Fruit fly (Drosophila melanogaster) whole organism, wandering third instar larva: ENCODE data around the gene CG13101.

Experiments
- Abd-B ChIP-seq: fragments of >200 bp; optimal IDR thresholded peaks from 2 replicates; lab custom pipeline; 2017; ENCODE audit warnings: missing biosample characterization, missing genetic modification characterization
- CG32264 ChIP-seq: fragments of 200-800 bp; sonication (Bioruptor generic); optimal IDR thresholded peaks from 2 replicates; lab custom pipeline; 2016; ENCODE audit warnings: missing biosample characterization, missing genetic modification characterization
- CG9705 ChIP-seq: fragments of 200-800 bp; sonication (Bioruptor generic); optimal IDR thresholded peaks from 2 replicates; lab custom pipeline; 2018; ENCODE audit warnings: missing biosample characterization, mild to moderate bottlenecking, missing genetic modification characterization
- CrebA ChIP-seq: fragments of 200-800 bp; sonication (Bioruptor generic); optimal IDR thresholded peaks from 2 replicates; lab custom pipeline; 2016; ENCODE audit warnings: missing biosample characterization, mild to moderate bottlenecking, missing genetic modification characterization, borderline replicate concordance
- Dfd ChIP-seq: fragments of >200 bp; optimal IDR thresholded peaks from 2 replicates; lab custom pipeline; 2017; ENCODE audit warnings: missing biosample characterization, missing genetic modification characterization
- Dif ChIP-seq: fragments of 200-275, 200-300 bp; sonication (Bioruptor generic); optimal IDR thresholded peaks from 2 replicates; lab custom pipeline; 2018; ENCODE audit warnings: missing biosample characterization, missing genetic modification characterization; ENCODE audit not compliant: partially characterized antibody
- GATAd ChIP-seq: sonication (Bioruptor generic); optimal IDR thresholded peaks from 2 replicates; lab custom pipeline; 2016; ENCODE audit warnings: missing biosample characterization, missing genetic modification characterization
- HLH106 ChIP-seq: fragments of 200-800 bp; optimal IDR thresholded peaks from 3 replicates; lab custom pipeline; 2019; ENCODE audit warnings: missing biosample characterization, mild to moderate bottlenecking, missing genetic modification characterization, moderate library complexity
- Hnf4 ChIP-seq: fragments of 200-800 bp; sonication (Bioruptor generic); optimal IDR thresholded peaks from 2 replicates; lab custom pipeline; 2016; ENCODE audit warnings: missing biosample characterization, mild to moderate bottlenecking, missing genetic modification characterization
- Hr78 ChIP-seq: fragments of >200 bp; optimal IDR thresholded peaks from 2 replicates; lab custom pipeline; 2017; ENCODE audit warnings: missing biosample characterization, missing genetic modification characterization
- Hr83 ChIP-seq: fragments of 200-300 bp; sonication (Bioruptor generic); optimal IDR thresholded peaks from 2 replicates; lab custom pipeline; 2016; ENCODE audit warnings: missing biosample characterization, mild to moderate bottlenecking, missing genetic modification characterization, moderate library complexity; ENCODE audit not compliant: poor library complexity, severe bottlenecking
- Jra ChIP-seq: sonication (Bioruptor generic); optimal IDR thresholded peaks from 2 replicates; lab custom pipeline; 2016; ENCODE audit warnings: missing biosample characterization, missing genetic modification characterization
- Mio ChIP-seq: sonication (Bioruptor generic); optimal IDR thresholded peaks from 2 replicates; lab custom pipeline; 2016; ENCODE audit warnings: missing biosample characterization, missing genetic modification characterization
- Myc ChIP-seq: fragments of >200 bp; optimal IDR thresholded peaks from 2 replicates; lab custom pipeline; 2017
- N ChIP-seq: fragments of >200 bp; optimal IDR thresholded peaks from 2 replicates; lab custom pipeline; 2018; ENCODE audit warnings: missing biosample characterization, missing external identifiers, missing genetic modification characterization
- OdsH ChIP-seq: fragments of 200-800 bp; sonication (Bioruptor generic); optimal IDR thresholded peaks from 2 replicates; lab custom pipeline; 2016; ENCODE audit warnings: missing biosample characterization, mild to moderate bottlenecking, missing genetic modification characterization
- Rel ChIP-seq, 2 experiments: fragments of 200-800 bp; sonication (Bioruptor generic) in 1 of 2; optimal IDR thresholded peaks; 2 replicates in 1 of 2; 3 replicates in 1 of 2; lab custom pipeline; 2016 to 2019; ENCODE audit warnings: mild to moderate bottlenecking in 2 of 2, missing biosample characterization in 2 of 2, missing genetic modification characterization in 2 of 2, moderate library complexity in 1 of 2
- Sp1 ChIP-seq: fragments of 200-800 bp; sonication (Bioruptor generic); optimal IDR thresholded peaks from 3 replicates; lab custom pipeline; 2019; ENCODE audit warnings: missing biosample characterization, mild to moderate bottlenecking, missing genetic modification characterization, moderate library complexity
- Vsx2 ChIP-seq: fragments of 200-300, 225-300 bp; sonication (Bioruptor generic); optimal IDR thresholded peaks from 2 replicates; lab custom pipeline; 2018; ENCODE audit warnings: missing biosample characterization, missing genetic modification characterization; ENCODE audit not compliant: partially characterized antibody
- br ChIP-seq: fragments of 200-800 bp; sonication (Bioruptor generic); optimal IDR thresholded peaks from 2 replicates; lab custom pipeline; 2016; ENCODE audit warnings: missing biosample characterization, missing genetic modification characterization
- brk ChIP-seq: fragments of 200-800 bp; sonication (Bioruptor generic); optimal IDR thresholded peaks from 2 replicates; lab custom pipeline; 2016; ENCODE audit warnings: missing biosample characterization, mild to moderate bottlenecking, missing genetic modification characterization
- dl ChIP-seq, 2 experiments: fragments of 175-275, 200-275 bp in 1 of 2; fragments of 200-275 bp in 1 of 2; sonication (Bioruptor generic); optimal IDR thresholded peaks; lab custom pipeline; 2018; ENCODE audit warnings: mild to moderate bottlenecking in 2 of 2, missing biosample characterization in 2 of 2, missing genetic modification characterization in 2 of 2, moderate library complexity in 2 of 2; ENCODE audit not compliant: partially characterized antibody in 2 of 2, insufficient read depth in 1 of 2
- dmrt93B ChIP-seq: fragments of 200-800 bp; sonication (Bioruptor generic); optimal IDR thresholded peaks from 2 replicates; lab custom pipeline; 2018; ENCODE audit warnings: missing biosample characterization, mild to moderate bottlenecking, missing genetic modification characterization
- dsf ChIP-seq: sonication (Bioruptor generic); optimal IDR thresholded peaks from 2 replicates; lab custom pipeline; 2016; ENCODE audit warnings: missing biosample characterization, missing genetic modification characterization, borderline replicate concordance
- ey ChIP-seq: fragments of 200-800 bp; sonication (Bioruptor generic); optimal IDR thresholded peaks from 2 replicates; lab custom pipeline; 2016; ENCODE audit warnings: missing biosample characterization, missing genetic modification characterization
- foxo ChIP-seq, 2 experiments: fragments of 200-800 bp; sonication (Bioruptor generic); optimal IDR thresholded peaks; 2 replicates in 1 of 2; 3 replicates in 1 of 2; lab custom pipeline; 2016 to 2017; ENCODE audit warnings: missing biosample characterization in 2 of 2, missing genetic modification characterization in 2 of 2
- fru ChIP-seq: fragments of 200-800 bp; sonication (Bioruptor generic); optimal IDR thresholded peaks from 3 replicates; lab custom pipeline; 2016; ENCODE audit warnings: missing biosample characterization, mild to moderate bottlenecking, missing genetic modification characterization
- h ChIP-seq: fragments of 200-800 bp; sonication (Bioruptor generic); optimal IDR thresholded peaks from 3 replicates; lab custom pipeline; 2016; ENCODE audit warnings: missing biosample characterization, mild to moderate bottlenecking, missing genetic modification characterization
- jim ChIP-seq: fragments of 175-275, 200-325 bp; sonication (Bioruptor generic); optimal IDR thresholded peaks from 2 replicates; lab custom pipeline; 2016; ENCODE audit warnings: missing biosample characterization, mild to moderate bottlenecking, missing genetic modification characterization
- lola ChIP-seq: fragments of >200 bp; optimal IDR thresholded peaks from 2 replicates; lab custom pipeline; 2017; ENCODE audit warnings: missing biosample characterization, missing genetic modification characterization
- pan ChIP-seq: fragments of >200 bp; optimal IDR thresholded peaks from 2 replicates; lab custom pipeline; 2017
- psq ChIP-seq: fragments of 200-800 bp; sonication (Bioruptor generic); optimal IDR thresholded peaks from 3 replicates; lab custom pipeline; 2017; ENCODE audit warnings: missing biosample characterization, mild to moderate bottlenecking, missing genetic modification characterization, moderate library complexity
- rgr ChIP-seq: fragments of 200-800 bp; sonication (Bioruptor generic); optimal IDR thresholded peaks from 3 replicates; lab custom pipeline; 2016; ENCODE audit warnings: missing biosample characterization, mild to moderate bottlenecking, missing genetic modification characterization
- sage ChIP-seq: fragments of 200-800 bp; sonication (Bioruptor generic); optimal IDR thresholded peaks from 2 replicates; lab custom pipeline; 2016; ENCODE audit warnings: missing biosample characterization, mild to moderate bottlenecking, missing genetic modification characterization
- sv ChIP-seq: fragments of 200-800 bp; sonication (Bioruptor generic); optimal IDR thresholded peaks from 3 replicates; lab custom pipeline; 2016; ENCODE audit warnings: missing biosample characterization, missing genetic modification characterization
- tai ChIP-seq: sonication (Bioruptor generic); optimal IDR thresholded peaks from 2 replicates; lab custom pipeline; 2016; ENCODE audit warnings: missing biosample characterization, missing genetic modification characterization
- usp ChIP-seq: fragments of >200 bp; optimal IDR thresholded peaks from 2 replicates; lab custom pipeline; 2017; ENCODE audit warnings: missing biosample characterization, missing genetic modification characterization
- woc ChIP-seq: sonication (Bioruptor generic); optimal IDR thresholded peaks from 2 replicates; lab custom pipeline; 2016; ENCODE audit warnings: missing biosample characterization, mild to moderate bottlenecking, missing genetic modification characterization

The CG13101 gene

DNA sequence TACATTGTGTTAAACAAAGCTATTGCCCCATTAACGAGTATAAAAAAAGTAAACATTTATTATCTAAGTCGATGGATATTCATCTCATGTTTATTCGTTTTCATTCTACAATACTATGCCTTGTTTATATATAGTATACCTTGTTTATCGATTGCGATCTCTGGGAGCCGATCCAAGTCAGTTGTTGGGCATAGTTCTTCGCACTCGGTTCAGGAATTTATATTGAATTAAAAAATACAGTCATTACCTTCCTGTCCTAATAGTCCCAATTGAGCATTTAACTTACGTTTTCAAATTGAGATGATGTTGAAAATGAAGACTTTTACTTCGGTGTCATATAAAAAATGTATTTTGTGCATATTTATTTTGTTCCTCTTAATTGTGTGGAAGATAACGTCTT is 20.0 kb downstream of the CG13101 start, which contains the start of gene CG32984:
Gene CG32984 (plus strand): TSS at position 301 of the 400 bp plus-strand sequence.
- TF ChIP-seq woc (GFP tag; lab: Kevin White, UChicago) (no peak), Vsx2 (no peak), CrebA (GFP tag; lab: Kevin White, UChicago) (no peak)

DNA sequence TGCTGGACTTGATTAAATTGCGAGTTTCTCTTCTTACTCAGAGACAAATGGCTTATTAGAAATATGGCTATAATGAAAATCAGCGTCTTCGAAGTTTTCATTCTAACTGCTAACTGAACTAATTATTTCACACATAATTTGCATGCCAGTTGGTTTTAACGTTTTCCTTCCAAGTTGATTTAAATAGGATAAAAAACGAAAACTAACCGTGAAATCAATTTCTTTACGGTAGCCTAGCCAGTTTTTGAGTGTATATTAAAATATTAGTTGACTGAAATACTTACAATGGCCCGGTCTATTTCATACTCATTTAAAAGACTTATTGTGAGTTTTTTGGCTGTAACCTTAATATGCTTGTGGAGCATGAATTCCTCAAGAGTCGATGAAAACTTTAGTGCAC is 22.4 kb downstream of the CG13101 start, which contains the start of the genes CG9525 and CG32985:
Gene CG9525 (minus strand): TSS at position 101 of the 400 bp plus-strand sequence.
Gene CG32985 (plus strand): TSS at position 280 of the 400 bp plus-strand sequence.
- TF ChIP-seq ey (GFP tag; lab: Kevin White, UChicago): no peak
- no peak for TF ChIP-seq Jra
- no peak for TF ChIP-seq pan (lab: Kevin White, UChicago)
- TF ChIP-seq CG32264 (GFP tag; lab: Kevin White, UChicago): no peak
- TF ChIP-seq tai (GFP tag; lab: Kevin White, UChicago): no peak
- TF ChIP-seq usp: no peak

DNA sequence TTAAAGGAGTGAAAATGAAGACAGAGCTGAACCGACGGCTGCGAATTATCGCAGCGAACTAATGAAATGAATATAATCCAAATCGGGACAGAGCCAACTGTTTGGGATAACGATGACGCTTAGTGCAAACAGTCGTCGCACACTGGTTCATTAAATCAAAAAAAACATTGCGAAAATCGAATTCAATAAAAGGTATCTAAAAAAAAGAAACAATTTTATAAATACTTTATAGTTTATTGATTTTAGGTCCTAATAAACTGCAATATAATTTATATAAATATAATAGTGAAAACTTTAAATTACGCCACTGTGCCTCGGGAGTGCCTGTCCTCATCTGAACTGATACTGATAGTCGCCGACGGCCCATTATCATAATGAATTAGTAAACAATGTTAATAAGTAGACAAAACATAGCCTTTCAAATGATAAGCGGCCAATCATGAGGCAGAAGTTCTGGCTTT is 25.6 kb downstream of the CG13101 start, which contains the start of gene CG31886:
Gene CG31886 (minus strand): TSS at position 51 of the 461 bp plus-strand sequence.
- TF ChIP-seq rgr (GFP tag; lab: Kevin White, UChicago): no peak
- no peak for TF ChIP-seq psq (GFP tag; lab: Kevin White, UChicago)
- TF ChIP-seq usp: no peak
- TF ChIP-seq dsf (GFP tag; lab: Kevin White, UChicago): no peak
- no peak for TF ChIP-seq dmrt93B
- TF ChIP-seq fru (GFP tag; lab: Kevin White, UChicago): no peak
- TF ChIP-seq Myc: no peak
- no peak for TF ChIP-seq HLH106 (tag; lab: Kevin White, UChicago)
- TF ChIP-seq Hr78 (GFP tag; lab: Kevin White, UChicago): no peak
- TF ChIP-seq lola (GFP tag; lab: Kevin White, UChicago): no peak
- no peak for TF ChIP-seq tai (GFP tag; lab: Kevin White, UChicago)
- TF ChIP-seq foxo (GFP tag; optimal IDR thresholded peaks at IDR 0.05; lab: Kevin White, UChicago): no peak
- TF ChIP-seq dl (GFP tag; optimal IDR thresholded peaks at IDR 0.05; lab: Kevin White, UChicago; ENCODE audit: insufficient read depth in 1 of 2, partially characterized antibody in 2 of 2): no peak
- TF ChIP-seq ey (GFP tag; lab: Kevin White, UChicago): no peak
- no peak for TF ChIP-seq CrebA (GFP tag; lab: Kevin White, UChicago)
- TF ChIP-seq, all 38 proteins: peak for 0

DNA sequence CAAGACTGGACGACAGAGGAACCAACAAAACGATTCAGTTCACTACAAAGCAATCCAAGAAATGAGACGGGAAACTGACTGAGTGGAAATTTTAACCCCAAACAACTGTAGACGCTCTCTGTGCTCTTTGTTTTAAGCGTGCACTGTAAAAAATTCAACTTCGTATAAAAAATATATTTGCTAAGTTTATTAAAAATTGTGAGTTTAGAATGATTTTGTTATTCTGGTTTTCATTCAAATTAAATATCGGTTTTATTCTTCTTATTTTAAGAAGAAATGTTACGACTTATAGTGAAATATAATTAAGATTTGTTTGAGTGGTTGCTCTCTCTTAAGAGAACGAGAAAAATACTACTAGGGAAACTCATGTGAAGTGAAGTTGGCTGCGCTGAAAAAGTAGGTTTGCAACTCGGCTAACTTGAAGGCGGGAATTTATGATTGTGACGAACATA is 26.6 kb downstream of the CG13101 start:
- TF ChIP-seq usp (no peak), dl (GFP tag; optimal IDR thresholded peaks at IDR 0.05; lab: Kevin White, UChicago; ENCODE audit: insufficient read depth in 1 of 2, partially characterized antibody in 2 of 2) (no peak), Rel (GFP tag; optimal IDR thresholded peaks at IDR 0.05; lab: Kevin White, UChicago) (no peak), Rel (tag; optimal IDR thresholded peaks at IDR 0.05; lab: Kevin White, UChicago) (no peak), Hnf4 (GFP tag; lab: Kevin White, UChicago) (peak; percentile 66), Sp1 (no peak), h (GFP tag; lab: Kevin White, UChicago) (peak; percentile 79), Jra (peak; percentile 27), foxo (GFP tag; optimal IDR thresholded peaks at IDR 0.05; lab: Kevin White, UChicago) (peak in 1 of 2 experiments; percentile 86), Vsx2 (no peak), Hr78 (GFP tag; lab: Kevin White, UChicago) (no peak), Hr83 (peak; percentile 18), Mio (GFP tag; lab: Kevin White, UChicago) (no peak), Dif (GFP tag; lab: Kevin White, UChicago) (no peak), OdsH (peak; percentile 77), GATAd (GFP tag; lab: Kevin White, UChicago) (no peak), CrebA (GFP tag; lab: Kevin White, UChicago) (peak; percentile 57), CG32264 (GFP tag; lab: Kevin White, UChicago) (no peak), tai (GFP tag; lab: Kevin White, UChicago) (peak; percentile 56), dsf (GFP tag; lab: Kevin White, UChicago) (no peak), sv (GFP tag; lab: Kevin White, UChicago) (peak; percentile 91), lola (GFP tag; lab: Kevin White, UChicago) (no peak), brk (GFP tag; lab: Kevin White, UChicago) (peak; percentile 95), sage (no peak), Abd-B (GFP tag; lab: Kevin White, UChicago) (no peak), br (peak; percentile 55), psq (GFP tag; lab: Kevin White, UChicago) (peak; percentile 87), HLH106 (tag; lab: Kevin White, UChicago) (peak; percentile 56), woc (GFP tag; lab: Kevin White, UChicago) (peak; percentile 13), pan (lab: Kevin White, UChicago) (no peak), jim (no peak), CG9705 (GFP tag; lab: Kevin White, UChicago) (peak; percentile 3), rgr (GFP tag; lab: Kevin White, UChicago) (peak; percentile 80), N (no peak), fru (GFP tag; lab: Kevin White, UChicago) (peak; percentile 93), Myc (no peak), dmrt93B (peak; percentile 40), ey (GFP tag; lab: Kevin White, UChicago) (peak; percentile 94), Dfd (GFP tag; lab: Kevin White, UChicago) (no peak)
